Worm (Caenorhabditis elegans) whole organism, early embryonic: Measurements from ENCODE around the gene R11H6.5.

ENCODE experiments used
- B0310.2 ChIP-seq: sonication (generic microtip); optimal IDR thresholded peaks from 2 replicates; lab custom pipeline; 2016; ENCODE audit warnings: mild to moderate bottlenecking, missing genetic modification characterization, missing compliant biosample characterization
- F13C5.2 ChIP-seq: sonication (generic microtip); optimal IDR thresholded peaks from 2 replicates; lab custom pipeline; 2017; ENCODE audit warnings: mild to moderate bottlenecking, missing genetic modification characterization, inconsistent platforms, missing compliant biosample characterization
- ama-1 ChIP-seq: fragments of 150-350 bp; optimal IDR thresholded peaks from 2 replicates; lab custom pipeline; 2014
- ceh-13 ChIP-seq: fragments of 200-800 bp; sonication (Bioruptor generic); optimal IDR thresholded peaks from 2 replicates; lab custom pipeline; 2018; ENCODE audit warnings: mild to moderate bottlenecking, missing genetic modification characterization, missing compliant biosample characterization
- ets-7 ChIP-seq: sonication (generic microtip); optimal IDR thresholded peaks from 2 replicates; lab custom pipeline; 2016; ENCODE audit warnings: missing genotype, missing genetic modification characterization, missing compliant biosample characterization
- flt-1 ChIP-seq: fragments of 200-800 bp; sonication (Bioruptor generic); IDR thresholded peaks from 2 replicates; pipeline ENCODE4 v1.3.6; 2022; ENCODE audit warnings: missing genetic modification characterization, missing compliant biosample characterization
- hmbx-1 ChIP-seq: sonication (generic microtip); optimal IDR thresholded peaks from 2 replicates; lab custom pipeline; 2016; ENCODE audit warnings: mild to moderate bottlenecking, missing genetic modification characterization, missing compliant biosample characterization
- hmg-4 ChIP-seq: fragments of 200-800 bp; sonication (Bioruptor generic); optimal IDR thresholded peaks from 2 replicates; lab custom pipeline; 2018; ENCODE audit warnings: mild to moderate bottlenecking, missing genetic modification characterization, missing compliant biosample characterization
- scrt-1 ChIP-seq: fragments of 200-800 bp; sonication (Bioruptor generic); IDR thresholded peaks from 2 replicates; pipeline ENCODE4 v1.3.6; 2022; ENCODE audit warnings: missing genetic modification characterization, missing compliant biosample characterization
- sea-1 ChIP-seq: fragments of 200-800 bp; sonication (Bioruptor generic); conservative IDR thresholded peaks from 2 replicates; pipeline ENCODE4 v1.3.6; 2022; ENCODE audit warnings: missing genetic modification characterization, missing compliant biosample characterization
- tbx-11 ChIP-seq: fragments of 200-800 bp; sonication (Bioruptor generic); IDR thresholded peaks from 2 replicates; pipeline ENCODE4 v1.3.6; 2022; ENCODE audit warnings: missing genetic modification characterization, missing compliant biosample characterization
- tbx-37 ChIP-seq: fragments of 200-800 bp; sonication (Bioruptor generic); conservative IDR thresholded peaks from 2 replicates; pipeline ENCODE4 v1.3.6; 2022; ENCODE audit warnings: missing genetic modification reagents, missing genetic modification characterization, missing compliant biosample characterization

DNA sequence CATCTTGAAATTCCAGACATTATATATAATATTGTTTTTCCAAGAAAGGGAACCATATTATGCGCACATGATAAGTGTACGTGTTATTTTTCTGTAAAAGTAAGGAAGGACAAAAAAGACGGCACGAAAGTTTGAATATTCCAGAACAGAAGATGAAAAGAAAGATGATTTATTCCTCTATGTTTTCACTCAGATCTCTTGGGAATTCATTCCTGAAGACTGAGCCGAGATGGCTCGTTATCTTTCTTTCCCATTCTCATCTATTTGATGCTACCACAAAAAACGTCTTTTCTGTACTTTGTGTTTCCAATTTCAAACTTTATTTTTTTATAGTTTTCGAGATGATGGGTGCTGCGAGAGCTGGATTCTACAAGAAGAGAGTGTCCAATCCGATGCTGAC is 8.3 kb downstream of the R11H6.5 start:
- TF ChIP-seq sea-1 (GFP tag; lab: Robert Waterston, UW) = no peak
- no peak for TF ChIP-seq tbx-11
- no peak for TF ChIP-seq tbx-37 (GFP tag; lab: Robert Waterston, UW)
- no peak for TF ChIP-seq ceh-13 (GFP tag; lab: Kevin White, UChicago)
- TF ChIP-seq hmg-4 (GFP tag; lab: Kevin White, UChicago) = no peak
- no peak for TF ChIP-seq B0310.2 (tag; lab: Kevin White, UChicago)
- TF ChIP-seq ets-7 (tag; lab: Kevin White, UChicago) = no peak
- TF ChIP-seq flt-1 (GFP tag; lab: Robert Waterston, UW) = no peak
- TF ChIP-seq scrt-1 (GFP tag; lab: Robert Waterston, UW) = no peak
- no peak for TF ChIP-seq hmbx-1
- TF ChIP-seq F13C5.2 (tag; lab: Kevin White, UChicago) = no peak
- no peak for TF ChIP-seq ama-1 (lab: Kevin White, UChicago)
